Fruit fly (Drosophila melanogaster): ENCODE measurements around the gene Eogt.

- TF ChIP-seq CG17612 (GFP tag; IDR thresholded peaks at IDR 0.05) (no peak), Gug (GFP tag; IDR thresholded peaks at IDR 0.05) (no peak), bbx (GFP tag; IDR thresholded peaks at IDR 0.05; ENCODE audit: partially characterized antibody) (no peak), Fer3 (tag; optimal IDR thresholded peaks at IDR 0.05) (no peak), CG10274 (GFP tag; optimal IDR thresholded peaks at IDR 0.05) (no peak), PHDP (tag; optimal IDR thresholded peaks at IDR 0.05) (no peak), slou (GFP tag; optimal IDR thresholded peaks at IDR 0.05) (no peak), Dref (GFP tag; IDR thresholded peaks at IDR 0.05) (no peak), CG1792 (GFP tag; optimal IDR thresholded peaks at IDR 0.05) (no peak), CG6654 (GFP tag; optimal IDR thresholded peaks at IDR 0.05) (no peak), nmo (GFP tag; optimal IDR thresholded peaks at IDR 0.05) (no peak), CG7963 (GFP tag; IDR thresholded peaks at IDR 0.05; ENCODE audit: partially characterized antibody) (no peak)
Measured at dm6 chr2L:2417865-2418264, 37.0 kb downstream of the Eogt start, which contains the start of gene CG34448.

All from whole organism, embryonic.